Worm (Caenorhabditis elegans) whole organism, young adult: ENCODE results near the gene Y38E10A.28.

Source experiments
- F49E8.2 ChIP-seq: sonication (generic microtip); optimal IDR thresholded peaks from 3 replicates; lab custom pipeline; 2017; ENCODE audit warnings: missing genetic modification characterization, mild to moderate bottlenecking, missing compliant biosample characterization, antibody characterized with exemption, moderate library complexity; ENCODE audit not compliant: insufficient read depth
- dox-1 ChIP-seq: fragments of 200-800 bp; sonication (Bioruptor generic); IDR thresholded peaks from 2 replicates; pipeline ENCODE4 v1.3.6; 2022; ENCODE audit warnings: missing genetic modification reagents, missing genetic modification characterization, missing compliant biosample characterization
- egrh-3 ChIP-seq: fragments of 200-800 bp; sonication (Bioruptor generic); IDR thresholded peaks from 2 replicates; pipeline ENCODE4 v1.3.6; 2022; ENCODE audit warnings: missing genetic modification reagents, missing genetic modification characterization, missing compliant biosample characterization

DNA sequence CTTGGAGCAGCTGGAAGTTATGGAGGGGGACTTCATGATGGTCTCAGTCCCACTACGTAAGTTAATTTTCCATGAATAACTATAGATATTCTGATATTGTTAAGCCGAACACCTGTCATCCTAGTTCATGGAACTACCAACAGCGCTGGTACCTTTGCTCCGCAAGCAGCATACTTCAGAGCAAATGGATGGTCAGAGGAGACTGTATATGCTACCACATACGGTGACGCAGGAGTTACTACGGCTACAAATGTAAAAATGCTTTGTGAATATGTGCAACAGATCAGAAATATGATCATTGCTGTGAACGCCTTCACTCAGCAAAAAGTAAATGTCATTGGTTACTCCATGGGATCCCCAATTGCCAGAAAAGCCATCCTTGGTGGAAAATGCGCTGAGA lies 23.4 kb upstream of the Y38E10A.28 start:
- TF ChIP-seq dox-1 (GFP tag; lab: Robert Waterston, UW) (no peak), F49E8.2 (tag; lab: Kevin White, UChicago) (no peak), egrh-3 (GFP tag; lab: Robert Waterston, UW) (no peak)
